Worm (Caenorhabditis elegans): ENCODE results near the gene lap-2.

DNA sequence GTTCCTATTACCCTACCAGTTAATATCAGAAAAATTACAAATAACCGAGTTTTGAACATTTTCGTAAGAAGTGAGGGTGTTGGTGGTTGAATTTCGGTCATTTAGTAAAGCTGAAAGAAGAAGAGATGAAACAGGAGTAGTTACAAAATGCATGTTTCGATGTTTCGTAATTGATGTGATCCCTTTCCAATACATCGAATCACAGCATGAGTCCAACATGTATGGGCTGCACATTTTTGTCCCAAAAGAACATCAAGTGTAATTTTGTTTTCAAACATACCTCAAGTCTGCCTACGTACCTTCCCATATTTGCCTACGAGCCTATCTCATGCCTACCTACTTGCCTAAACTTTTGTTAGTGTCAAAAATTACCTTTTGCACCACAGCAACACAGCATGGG is 7.0 kb upstream of the lap-2 start, which contains the start of gene W07G4.2:
- TF ChIP-seq pha-4 (GFP tag; IDR thresholded peaks at IDR 0.05) (no peak), pha-4 (tag; optimal IDR thresholded peaks at IDR 0.05) (no peak), mep-1 (tag; optimal IDR thresholded peaks at IDR 0.05) (no peak)
